Fruit fly (Drosophila melanogaster): ENCODE results near the gene PMP34.

dm6 chr3L:4270949-4271827, 47.4 kb upstream of the PMP34 start:
- no peak for TF ChIP-seq Hr78 (GFP tag; optimal IDR thresholded peaks at IDR 0.05)
- no peak for TF ChIP-seq sv (GFP tag; optimal IDR thresholded peaks at IDR 0.05)
- no peak for TF ChIP-seq fru (GFP tag; optimal IDR thresholded peaks at IDR 0.05)
- TF ChIP-seq CG32264 (GFP tag; optimal IDR thresholded peaks at IDR 0.05) = no peak
- TF ChIP-seq CG9705 (GFP tag; optimal IDR thresholded peaks at IDR 0.05) = no peak
- no peak for TF ChIP-seq dsf (GFP tag; optimal IDR thresholded peaks at IDR 0.05; ENCODE audit: borderline replicate concordance)
- TF ChIP-seq psq (GFP tag; optimal IDR thresholded peaks at IDR 0.05) = no peak
- no peak for TF ChIP-seq CrebA (GFP tag; optimal IDR thresholded peaks at IDR 0.05; ENCODE audit: borderline replicate concordance)
- no peak for TF ChIP-seq usp (GFP tag; optimal IDR thresholded peaks at IDR 0.05)
- TF ChIP-seq brk (GFP tag; optimal IDR thresholded peaks at IDR 0.05) = no peak
- no peak for TF ChIP-seq h (GFP tag; optimal IDR thresholded peaks at IDR 0.05)

All from whole organism, wandering third instar larva.